Worm (Caenorhabditis elegans) whole organism, young adult: ENCODE data around the gene gtap-2.
A peak's percentile ranks its signal among the peaks of the same experiment; 100 is the strongest.

ENCODE experiments used
- B0019.2 ChIP-seq: fragments of 200-800 bp; sonication (Bioruptor generic); conservative IDR thresholded peaks from 2 replicates; pipeline ENCODE4 v1.3.6; 2022; ENCODE audit warnings: missing genetic modification reagents, missing genetic modification characterization, missing compliant biosample characterization
- B0336.3 ChIP-seq: fragments of 200-800 bp; sonication (Bioruptor generic); IDR thresholded peaks from 2 replicates; pipeline ENCODE4 v1.3.6; 2022; ENCODE audit warnings: missing genetic modification characterization, missing compliant biosample characterization
- C06A6.2 ChIP-seq: fragments of 200-800 bp; sonication (Bioruptor generic); conservative IDR thresholded peaks from 2 replicates; pipeline ENCODE4 v1.3.6; 2022; ENCODE audit warnings: missing genetic modification characterization, missing compliant biosample characterization
- C17E4.6 ChIP-seq: fragments of 200-800 bp; sonication (Bioruptor generic); IDR thresholded peaks from 2 replicates; pipeline ENCODE4 v1.3.6; 2022; ENCODE audit warnings: missing genetic modification reagents, missing genetic modification characterization, missing compliant biosample characterization
- F10E7.11 ChIP-seq: sonication (generic microtip); optimal IDR thresholded peaks from 2 replicates; lab custom pipeline; 2017; ENCODE audit warnings: mild to moderate bottlenecking, missing genetic modification characterization, moderate library complexity, missing compliant biosample characterization
- F33H1.4 ChIP-seq: fragments of 200-800 bp; sonication (Bioruptor generic); IDR thresholded peaks from 2 replicates; pipeline ENCODE4 v1.3.6; 2022; ENCODE audit warnings: missing genetic modification reagents, missing genetic modification characterization, missing compliant biosample characterization
- F37B4.10 ChIP-seq: fragments of 200-800 bp; sonication (Bioruptor generic); IDR thresholded peaks from 2 replicates; pipeline ENCODE4 v1.3.6; 2022; ENCODE audit warnings: missing genetic modification characterization, missing compliant biosample characterization
- F39B2.1 ChIP-seq: fragments of 200-800 bp; sonication (Bioruptor generic); IDR thresholded peaks from 2 replicates; pipeline ENCODE4 v1.3.6; 2022; ENCODE audit warnings: missing genetic modification reagents, missing genetic modification characterization, missing compliant biosample characterization
- K12H6.12 ChIP-seq: fragments of 200-800 bp; sonication (Bioruptor generic); optimal IDR thresholded peaks from 2 replicates; lab custom pipeline; 2018; ENCODE audit warnings: mild to moderate bottlenecking, missing genetic modification characterization, missing compliant biosample characterization
- Y79H2A.3 ChIP-seq: fragments of 200-800 bp; sonication (Bioruptor generic); conservative IDR thresholded peaks from 2 replicates; pipeline ENCODE4 v1.3.6; 2022; ENCODE audit warnings: missing genetic modification reagents, missing genetic modification characterization, missing compliant biosample characterization
- aptf-3 ChIP-seq: fragments of 200-800 bp; sonication (Bioruptor generic); IDR thresholded peaks from 2 replicates; pipeline ENCODE4 v1.3.6; 2022; ENCODE audit warnings: missing genetic modification characterization, missing compliant biosample characterization
- attf-5 ChIP-seq: fragments of 200-800 bp; sonication (Bioruptor generic); optimal IDR thresholded peaks from 2 replicates; lab custom pipeline; 2018; ENCODE audit warnings: mild to moderate bottlenecking, missing genetic modification characterization, missing compliant biosample characterization
- ccch-3 ChIP-seq: fragments of 200-800 bp; sonication (Bioruptor generic); optimal IDR thresholded peaks from 2 replicates; lab custom pipeline; 2018; ENCODE audit warnings: mild to moderate bottlenecking, missing genetic modification characterization, missing compliant biosample characterization
- ceh-91 ChIP-seq: fragments of 200-800 bp; sonication (Bioruptor generic); IDR thresholded peaks from 2 replicates; pipeline ENCODE4 v1.3.6; 2022; ENCODE audit warnings: missing genetic modification reagents, missing genetic modification characterization, missing compliant biosample characterization
- dox-1 ChIP-seq: fragments of 200-800 bp; sonication (Bioruptor generic); IDR thresholded peaks from 2 replicates; pipeline ENCODE4 v1.3.6; 2022; ENCODE audit warnings: missing genetic modification reagents, missing genetic modification characterization, missing compliant biosample characterization
- efl-1 ChIP-seq: fragments of 150-350 bp; optimal IDR thresholded peaks from 2 replicates; lab custom pipeline; 2014; ENCODE audit warnings: missing biosample characterization, missing genetic modification reagents, missing genetic modification characterization
- egl-18 ChIP-seq: fragments of 200-800 bp; sonication (Bioruptor generic); IDR thresholded peaks from 2 replicates; pipeline ENCODE4 v1.3.6; 2022; ENCODE audit warnings: missing genetic modification reagents, missing genetic modification characterization, missing compliant biosample characterization
- ekl-4 ChIP-seq: fragments of 200-800 bp; sonication (Bioruptor generic); IDR thresholded peaks from 2 replicates; pipeline ENCODE4 v1.3.6; 2022; ENCODE audit warnings: missing genetic modification reagents, missing genetic modification characterization, missing compliant biosample characterization
- gei-17 ChIP-seq: fragments of 200-800 bp; sonication (Bioruptor generic); optimal IDR thresholded peaks from 2 replicates; lab custom pipeline; 2018; ENCODE audit warnings: mild to moderate bottlenecking, missing genetic modification characterization, missing compliant biosample characterization
- him-1 ChIP-seq: sonication (generic microtip); optimal IDR thresholded peaks from 2 replicates; lab custom pipeline; 2016; ENCODE audit warnings: missing genotype, missing genetic modification reagents, missing genetic modification characterization, missing compliant biosample characterization
- hlh-12 ChIP-seq: sonication (generic microtip); optimal IDR thresholded peaks from 2 replicates; lab custom pipeline; 2016; ENCODE audit warnings: missing genetic modification characterization, missing compliant biosample characterization
- hlh-26 ChIP-seq: fragments of 200-800 bp; sonication (Bioruptor generic); conservative IDR thresholded peaks from 2 replicates; pipeline ENCODE4 v1.3.6; 2022; ENCODE audit warnings: missing genetic modification reagents, missing genetic modification characterization, missing compliant biosample characterization
- hmg-1.2 ChIP-seq: fragments of 200-800 bp; sonication (Bioruptor generic); IDR thresholded peaks from 2 replicates; pipeline ENCODE4 v1.3.6; 2022; ENCODE audit warnings: missing genetic modification reagents, missing genetic modification characterization, missing compliant biosample characterization
- hsf-1 ChIP-seq: fragments of 200-800 bp; sonication (Bioruptor generic); IDR thresholded peaks from 2 replicates; pipeline ENCODE4 v1.3.6; 2022; ENCODE audit warnings: missing genetic modification reagents, missing genetic modification characterization, missing compliant biosample characterization
- lag-1 ChIP-seq: fragments of 200-800 bp; sonication (Bioruptor generic); IDR thresholded peaks from 2 replicates; pipeline ENCODE4 v1.3.6; 2022; ENCODE audit warnings: missing genetic modification reagents, missing genetic modification characterization, missing compliant biosample characterization
- let-607 ChIP-seq, 2 experiments: fragments of 200-800 bp in 1 of 2; sonication (Bioruptor generic) in 1 of 2; sonication (generic microtip) in 1 of 2; optimal IDR thresholded peaks; 2 replicates each; lab custom pipeline; 2016 to 2018; ENCODE audit warnings: mild to moderate bottlenecking in 2 of 2, missing compliant biosample characterization in 2 of 2, missing genetic modification characterization in 2 of 2, moderate library complexity in 2 of 2, missing genotype in 1 of 2
- lin-40 ChIP-seq: sonication (generic microtip); optimal IDR thresholded peaks from 2 replicates; lab custom pipeline; 2016; ENCODE audit warnings: missing genetic modification characterization, mild to moderate bottlenecking, missing compliant biosample characterization, missing genotype, missing genetic modification reagents
- madf-3 ChIP-seq: fragments of 200-800 bp; sonication (Bioruptor generic); IDR thresholded peaks from 2 replicates; pipeline ENCODE4 v1.3.6; 2022; ENCODE audit warnings: missing genetic modification reagents, missing genetic modification characterization, missing compliant biosample characterization
- madf-6 ChIP-seq: fragments of 200-800 bp; sonication (Bioruptor generic); IDR thresholded peaks from 2 replicates; pipeline ENCODE4 v1.3.6; 2022; ENCODE audit warnings: missing genetic modification reagents, missing genetic modification characterization, missing compliant biosample characterization
- madf-8 ChIP-seq: fragments of 200-800 bp; sonication (Bioruptor generic); conservative IDR thresholded peaks from 2 replicates; pipeline ENCODE4 v1.3.6; 2022; ENCODE audit warnings: missing genetic modification reagents, missing genetic modification characterization, missing compliant biosample characterization
- mxl-1 ChIP-seq: sonication (generic microtip); optimal IDR thresholded peaks from 2 replicates; lab custom pipeline; 2016; ENCODE audit warnings: missing genetic modification characterization, missing compliant biosample characterization
- nhr-120 ChIP-seq: fragments of 200-800 bp; sonication (Bioruptor generic); IDR thresholded peaks from 2 replicates; pipeline ENCODE4 v1.3.6; 2022; ENCODE audit warnings: missing genetic modification characterization, missing compliant biosample characterization
- nhr-179 ChIP-seq: sonication (generic microtip); optimal IDR thresholded peaks from 2 replicates; lab custom pipeline; 2016; ENCODE audit warnings: mild to moderate bottlenecking, missing genetic modification characterization, missing compliant biosample characterization
- nhr-80 ChIP-seq: sonication (generic microtip); optimal IDR thresholded peaks from 2 replicates; lab custom pipeline; 2016; ENCODE audit warnings: missing genetic modification characterization, missing compliant biosample characterization
- pha-4 ChIP-seq: fragments of 150-350 bp; sonication (generic microtip); optimal IDR thresholded peaks from 2 replicates; lab custom pipeline; 2014; ENCODE audit warnings: missing biosample characterization, missing genetic modification reagents, missing genetic modification characterization
- repo-1 ChIP-seq: sonication (generic microtip); optimal IDR thresholded peaks from 2 replicates; lab custom pipeline; 2017; ENCODE audit warnings: mild to moderate bottlenecking, missing genetic modification characterization, missing compliant biosample characterization
- sea-2 ChIP-seq: fragments of 200-800 bp; sonication (Bioruptor generic); IDR thresholded peaks from 2 replicates; pipeline ENCODE4 v1.3.6; 2022; ENCODE audit warnings: missing genetic modification characterization, missing compliant biosample characterization
- snpc-1.1 ChIP-seq: sonication (generic microtip); optimal IDR thresholded peaks from 2 replicates; lab custom pipeline; 2017; ENCODE audit warnings: missing genetic modification characterization, mild to moderate bottlenecking, missing compliant biosample characterization, antibody characterized with exemption, moderate library complexity, missing genotype, missing genetic modification reagents; ENCODE audit not compliant: insufficient read depth
- snpc-3.4 ChIP-seq: sonication (generic microtip); optimal IDR thresholded peaks from 2 replicates; lab custom pipeline; 2017; ENCODE audit warnings: missing genetic modification characterization, mild to moderate bottlenecking, missing compliant biosample characterization, antibody characterized with exemption, moderate library complexity, missing genotype, missing genetic modification reagents
- tbp1 ChIP-seq: fragments of 200-800 bp; sonication (Bioruptor generic); optimal IDR thresholded peaks from 2 replicates; lab custom pipeline; 2018; ENCODE audit warnings: mild to moderate bottlenecking, missing genetic modification characterization, missing compliant biosample characterization
- tbx-9 ChIP-seq: sonication (generic microtip); optimal IDR thresholded peaks from 2 replicates; lab custom pipeline; 2016; ENCODE audit warnings: borderline replicate concordance, missing genetic modification characterization, inconsistent platforms, missing compliant biosample characterization
- tlf-1 ChIP-seq: fragments of 200-800 bp; sonication (Bioruptor generic); optimal IDR thresholded peaks from 2 replicates; lab custom pipeline; 2018; ENCODE audit warnings: mild to moderate bottlenecking, missing genetic modification characterization, missing compliant biosample characterization
- unc-62 ChIP-seq: fragments of 150-350 bp; optimal IDR thresholded peaks from 2 replicates; lab custom pipeline; 2014; ENCODE audit warnings: missing biosample characterization, missing genetic modification reagents, missing genetic modification characterization
- zfh-2 ChIP-seq: fragments of 200-800 bp; sonication (Bioruptor generic); conservative IDR thresholded peaks from 2 replicates; pipeline ENCODE4 v1.3.6; 2022; ENCODE audit warnings: missing genetic modification reagents, missing genetic modification characterization, missing compliant biosample characterization
- ztf-26 ChIP-seq: sonication (generic microtip); optimal IDR thresholded peaks from 2 replicates; lab custom pipeline; 2017; ENCODE audit warnings: missing genetic modification characterization, missing compliant biosample characterization
- ztf-3 ChIP-seq: fragments of 200-800 bp; sonication (Bioruptor generic); optimal IDR thresholded peaks from 2 replicates; lab custom pipeline; 2018; ENCODE audit warnings: mild to moderate bottlenecking, missing genetic modification characterization, missing compliant biosample characterization

The gtap-2 gene

ce11 chrIII:9824330-9824934 lies 16.1 kb downstream of the gtap-2 start, which contains the start of gene lin-52 (continued):
- TF ChIP-seq aptf-3 (GFP tag; lab: Robert Waterston, UW) (no peak), attf-5 (no peak), tbx-9 (no peak), F39B2.1 (GFP tag; lab: Robert Waterston, UW) (0 out of 2 replicates have a peak, but pooled peaks have one; percentile 60), snpc-1.1 (no peak), hmg-1.2 (GFP tag; lab: Robert Waterston, UW) (no peak), him-1 (tag; lab: Kevin White, UChicago) (peak; percentile 9), gei-17 (peak; percentile 17), hsf-1 (GFP tag; lab: Robert Waterston, UW) (peak; percentile 71; the same call in 1 of the 2 replicates), lin-40 (peak; percentile 24), ekl-4 (peak; percentile 35), nhr-179 (tag; lab: Kevin White, UChicago) (peak; percentile 32), madf-3 (peak; percentile 49; the same call in 1 of the 2 replicates), ztf-3 (no peak), C06A6.2 (GFP tag; lab: Robert Waterston, UW) (no peak)

- TF ChIP-seq ceh-91 (GFP tag; lab: Robert Waterston, UW) (0 out of 2 replicates have a peak, but pooled peaks have one; percentile 10), tlf-1 (GFP tag; lab: Kevin White, UChicago) (no peak), K12H6.12 (no peak), madf-3 (peak; percentile 65; the same call in 1 of the 2 replicates), Y79H2A.3 (0 out of 2 replicates have a peak, but pooled peaks have one; percentile 10), tbp1 (GFP tag; lab: Kevin White, UChicago) (peak; percentile 14), sea-2 (GFP tag; lab: Robert Waterston, UW) (no peak), nhr-120 (GFP tag; lab: Robert Waterston, UW) (no peak), B0336.3 (GFP tag; lab: Robert Waterston, UW) (no peak), pha-4 (tag; lab: Kevin White, UChicago) (peak; percentile 23), F37B4.10 (no peak), tbx-9 (peak; percentile 58), ztf-26 (no peak), B0019.2 (GFP tag; lab: Robert Waterston, UW) (0 out of 2 replicates have a peak, but pooled peaks have one; percentile 6), ccch-3 (GFP tag; lab: Kevin White, UChicago) (no peak), aptf-3 (GFP tag; lab: Robert Waterston, UW) (no peak), hlh-12 (tag; lab: Kevin White, UChicago) (no peak), repo-1 (tag; lab: Kevin White, UChicago) (no peak), madf-8 (GFP tag; lab: Robert Waterston, UW) (peak; percentile 38; the same call in 1 of the 2 replicates), F33H1.4 (peak; percentile 13; the same call in 1 of the 2 replicates), lag-1 (GFP tag; lab: Robert Waterston, UW) (no peak), zfh-2 (peak; percentile 75), mxl-1 (tag; lab: Kevin White, UChicago) (no peak), hlh-26 (GFP tag; lab: Robert Waterston, UW) (no peak), snpc-3.4 (peak; percentile 26), let-607 (tag; optimal IDR thresholded peaks at IDR 0.05; lab: Kevin White, UChicago) (peak in 1 of 2 experiments; percentile 30), C17E4.6 (GFP tag; lab: Robert Waterston, UW) (no peak), unc-62 (GFP tag; lab: Kevin White, UChicago) (no peak), F10E7.11 (tag; lab: Kevin White, UChicago) (no peak), madf-6 (GFP tag; lab: Robert Waterston, UW) (peak; percentile 79), egl-18 (GFP tag; lab: Robert Waterston, UW) (no peak), dox-1 (GFP tag; lab: Robert Waterston, UW) (peak; percentile 31), hmg-1.2 (GFP tag; lab: Robert Waterston, UW) (peak; percentile 27), efl-1 (GFP tag; lab: Kevin White, UChicago) (peak; percentile 74), nhr-80 (peak; percentile 60)
These were observed 16.9 kb downstream of the gtap-2 start, which contains the start of gene ZK632.9 for ce11 chrIII:9825073-9825828. Gene ZK632.9, minus strand, starts transcription at chrIII:9825432.
